Worm (Caenorhabditis elegans): ENCODE results near the gene rabr-2.

Gene rabr-2

DNA sequence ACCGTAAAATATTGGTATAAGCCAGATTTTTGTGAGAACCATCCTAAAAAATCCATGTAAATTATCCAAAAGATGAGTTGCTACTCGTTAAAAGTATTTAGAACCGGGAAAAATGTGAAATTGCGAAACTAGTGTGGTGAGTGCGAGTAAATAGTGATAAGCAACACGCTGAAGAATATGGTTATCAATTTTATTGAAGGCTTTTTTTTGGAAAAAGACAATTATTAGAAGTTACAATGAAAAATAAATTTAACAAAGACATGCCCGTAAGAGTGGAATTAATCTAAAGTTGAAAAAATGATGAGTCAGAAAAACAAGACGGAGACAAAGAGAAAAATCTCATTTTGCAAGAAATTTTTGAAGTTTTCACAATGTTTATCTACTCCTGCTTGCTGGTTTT lies 17.2 kb downstream of the rabr-2 start, which contains the start of gene F11E6.6:
Gene F11E6.6 (minus strand): TSS at position 101 of the 400 bp plus-strand sequence.
- TF ChIP-seq ztf-4 (tag; optimal IDR thresholded peaks at IDR 0.05) (no peak), nhr-76 (tag; optimal IDR thresholded peaks at IDR 0.05) (no peak), unc-62 (GFP tag; optimal IDR thresholded peaks at IDR 0.05) (no peak)

DNA sequence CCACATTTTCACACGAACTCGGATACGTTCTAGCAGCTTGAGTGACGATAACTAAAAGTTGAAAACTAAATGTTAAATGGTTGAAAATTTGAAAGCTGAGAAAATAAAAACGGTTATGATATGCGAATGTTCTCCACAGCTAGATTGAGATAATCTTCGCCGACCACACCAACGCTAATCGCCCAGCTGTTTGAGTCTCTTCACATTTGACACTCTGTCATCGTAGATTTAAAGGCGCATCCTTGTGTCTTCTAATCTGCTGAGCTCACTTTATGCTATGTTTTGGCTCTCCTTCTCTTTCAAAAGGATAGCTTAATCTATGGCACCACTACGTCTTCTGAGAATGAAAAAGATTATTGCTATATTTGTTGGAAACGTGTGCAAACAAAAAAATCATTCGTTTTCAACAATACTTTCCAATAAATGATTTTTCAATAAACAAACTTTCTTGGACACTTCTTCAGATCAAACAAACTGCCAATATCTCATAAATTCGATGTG lies 20.0 kb downstream of the rabr-2 start, which contains the start of gene F11E6.10:
Gene F11E6.10 (minus strand): TSS at position 51 of the 501 bp plus-strand sequence.
- TF ChIP-seq lin-39 (tag; optimal IDR thresholded peaks at IDR 0.05) (no peak), aly-2 (tag; optimal IDR thresholded peaks at IDR 0.05) (no peak), lsy-2 (tag; optimal IDR thresholded peaks at IDR 0.05) (no peak), ama-1 (optimal IDR thresholded peaks at IDR 0.05) (no peak), nhr-47 (tag; optimal IDR thresholded peaks at IDR 0.05) (peak; percentile 9), dsc-1 (tag; optimal IDR thresholded peaks at IDR 0.05) (peak; percentile 79), sox-4 (tag; optimal IDR thresholded peaks at IDR 0.05) (no peak), snpc-4 (tag; optimal IDR thresholded peaks at IDR 0.05) (no peak), unc-98 (GFP tag; IDR thresholded peaks at IDR 0.05) (no peak), pax-3 (tag; optimal IDR thresholded peaks at IDR 0.05) (peak; percentile 64), nhr-76 (tag; optimal IDR thresholded peaks at IDR 0.05) (no peak)

DNA sequence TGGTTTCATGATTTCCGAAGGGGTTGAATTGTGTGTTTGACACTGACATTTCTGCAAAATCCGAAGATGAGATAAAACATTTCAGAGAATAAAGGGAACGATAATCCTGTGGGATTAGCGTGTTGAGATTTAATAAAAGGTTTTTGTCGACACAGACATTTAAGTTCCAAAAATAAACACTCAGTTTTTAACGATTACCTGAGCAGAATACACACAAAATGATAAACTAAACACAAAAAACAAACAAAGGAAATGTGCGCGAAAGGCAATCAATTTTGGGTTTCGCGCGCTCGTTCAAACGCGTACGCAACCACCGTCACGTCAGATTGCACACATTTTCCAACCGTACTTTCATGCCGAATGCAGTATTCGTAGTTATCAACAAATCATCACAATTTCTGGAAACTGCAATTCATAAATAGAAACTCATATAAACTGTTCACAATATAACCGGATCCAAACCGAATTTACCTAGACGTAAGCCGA lies 21.9 kb downstream of the rabr-2 start, which contains the start of gene rif-1.1:
Gene rif-1.1 (minus strand): TSS at position 51 of the 486 bp plus-strand sequence.
- TF ChIP-seq dpl-1 (GFP tag; optimal IDR thresholded peaks at IDR 0.05) (peak; percentile 91 to 94 (median 92)), nhr-90 (tag; optimal IDR thresholded peaks at IDR 0.05; ENCODE audit: poor library complexity) (peak; percentile 30), xbp-1 (tag; optimal IDR thresholded peaks at IDR 0.05) (peak; percentile 17), dsc-1 (tag; optimal IDR thresholded peaks at IDR 0.05) (peak; percentile 22), unc-62 (GFP tag; optimal IDR thresholded peaks at IDR 0.05) (no peak), elt-2 (tag; optimal IDR thresholded peaks at IDR 0.05) (no peak), fkh-8 (tag; optimal IDR thresholded peaks at IDR 0.05) (peak; percentile 33), nhr-20 (tag; optimal IDR thresholded peaks at IDR 0.05) (peak; percentile 44), fos-1 (tag; optimal IDR thresholded peaks at IDR 0.05) (peak; percentile 19), efl-1 (optimal IDR thresholded peaks at IDR 0.05) (peak; percentile 93 to 94), efl-1 (GFP tag; optimal IDR thresholded peaks at IDR 0.05 in 1 of 2) (peak; percentile 93 to 99), lin-35 (GFP tag; optimal IDR thresholded peaks at IDR 0.05) (peak; percentile 91 to 97), ama-1 (optimal IDR thresholded peaks at IDR 0.05) (no peak), nhr-47 (tag; optimal IDR thresholded peaks at IDR 0.05) (peak; percentile 56), lsy-2 (tag; optimal IDR thresholded peaks at IDR 0.05) (peak; percentile 57 to 95), F16B12.6 (tag; optimal IDR thresholded peaks at IDR 0.05) (peak; percentile 89), hpl-2 (GFP tag; optimal IDR thresholded peaks at IDR 0.05) (peak; percentile 6), nhr-237 (tag; optimal IDR thresholded peaks at IDR 0.05) (no peak), nhr-85 (tag) (peak; percentile 5), mef-2 (tag; optimal IDR thresholded peaks at IDR 0.05) (no peak), rnt-1 (tag; optimal IDR thresholded peaks at IDR 0.05) (peak; percentile 54), unc-130 (tag; optimal IDR thresholded peaks at IDR 0.05) (peak; percentile 4), nhr-77 (tag; optimal IDR thresholded peaks at IDR 0.05) (peak; percentile 41), tlp-1 (tag; optimal IDR thresholded peaks at IDR 0.05) (no peak), tbx-2 (tag; optimal IDR thresholded peaks at IDR 0.05) (peak; percentile 36), efl-3 (GFP tag; optimal IDR thresholded peaks at IDR 0.05) (no peak), skn-1 (tag; optimal IDR thresholded peaks at IDR 0.05) (peak; percentile 52), swsn-7 (tag; optimal IDR thresholded peaks at IDR 0.05) (peak; percentile 48), blmp-1 (tag; optimal IDR thresholded peaks at IDR 0.05) (peak; percentile 42), C16A3.4 (tag; optimal IDR thresholded peaks at IDR 0.05) (peak; percentile 70), snu-23 (GFP tag; optimal IDR thresholded peaks at IDR 0.05) (peak; percentile 59), ceh-82 (tag; optimal IDR thresholded peaks at IDR 0.05) (peak in 1 of 3 experiments; percentile 57)
